Worm (Caenorhabditis elegans) whole organism, L1 larva: Measurements from ENCODE around the gene K11E4.1.

Experiments used
- C04F5.9 ChIP-seq: sonication (generic microtip); optimal IDR thresholded peaks from 2 replicates; lab custom pipeline; 2016; ENCODE audit warnings: missing genetic modification characterization, missing compliant biosample characterization
- C34B4.2 ChIP-seq: sonication (generic microtip); optimal IDR thresholded peaks from 2 replicates; lab custom pipeline; 2017; ENCODE audit warnings: mild to moderate bottlenecking, missing genetic modification characterization, missing compliant biosample characterization
- aha-1 ChIP-seq: fragments of 150-350 bp; optimal IDR thresholded peaks from 2 replicates; lab custom pipeline; 2014; ENCODE audit warnings: missing biosample characterization, missing genetic modification characterization
- blmp-1 ChIP-seq: fragments of 150-350 bp; optimal IDR thresholded peaks from 2 replicates; lab custom pipeline; 2014; ENCODE audit warnings: missing biosample characterization, missing genetic modification characterization
- ceh-63 ChIP-seq: fragments of 200-800 bp; sonication (Bioruptor generic); optimal IDR thresholded peaks from 2 replicates; lab custom pipeline; 2018; ENCODE audit warnings: mild to moderate bottlenecking, missing genetic modification characterization, missing compliant biosample characterization
- ceh-8 ChIP-seq: fragments of 200-800 bp; sonication (Bioruptor generic); optimal IDR thresholded peaks from 2 replicates; lab custom pipeline; 2018; ENCODE audit warnings: mild to moderate bottlenecking, missing genetic modification characterization, moderate library complexity, missing compliant biosample characterization
- ceh-82 ChIP-seq, 3 experiments: fragments of 150-350 bp in 1 of 3; sonication (generic microtip) in 2 of 3; optimal IDR thresholded peaks; 2 replicates each; lab custom pipeline; 2014 to 2017; ENCODE audit warnings: missing biosample characterization in 3 of 3, missing genetic modification characterization in 3 of 3
- dpl-1 ChIP-seq, 3 experiments: fragments of 150-350 bp in 2 of 3; sonication (generic microtip) in 1 of 3; optimal IDR thresholded peaks; 2 replicates each; lab custom pipeline; 2014 to 2017; ENCODE audit warnings: missing biosample characterization in 3 of 3, missing genetic modification characterization in 3 of 3, missing genetic modification reagents in 3 of 3
- efl-1 ChIP-seq, 4 experiments: fragments of 150-350 bp; optimal IDR thresholded peaks in 3 of 4; peaks in 1 of 4; 1 replicate in 1 of 4; 2 replicates in 3 of 4; lab custom pipeline; 2014; ENCODE audit warnings: missing biosample characterization in 2 of 4, missing genetic modification characterization in 2 of 4, missing genetic modification reagents in 2 of 4
- efl-3 ChIP-seq: fragments of 200-800 bp; sonication (Bioruptor generic); optimal IDR thresholded peaks from 2 replicates; lab custom pipeline; 2018; ENCODE audit warnings: mild to moderate bottlenecking, missing genetic modification characterization, missing compliant biosample characterization
- elt-3 ChIP-seq, 6 experiments: fragments of 150-350 bp in 1 of 6; sonication (generic microtip); optimal IDR thresholded peaks; 2 replicates each; lab custom pipeline; 2017 to 2018; ENCODE audit warnings: missing biosample characterization in 6 of 6, missing genetic modification characterization in 6 of 6, inconsistent platforms in 1 of 6
- ets-5 ChIP-seq: fragments of 200-800 bp; sonication (Bioruptor generic); IDR thresholded peaks from 2 replicates; pipeline ENCODE4 v1.3.6; 2022; ENCODE audit warnings: missing genetic modification characterization, missing compliant biosample characterization
- fkh-8 ChIP-seq: sonication (generic microtip); optimal IDR thresholded peaks from 2 replicates; lab custom pipeline; 2016; ENCODE audit warnings: mild to moderate bottlenecking, missing genetic modification characterization, missing compliant biosample characterization
- fos-1 ChIP-seq: fragments of 150-350 bp; optimal IDR thresholded peaks from 2 replicates; lab custom pipeline; 2014; ENCODE audit warnings: missing biosample characterization, missing genetic modification characterization
- hlh-17 ChIP-seq: fragments of 200-800 bp; sonication (Bioruptor generic); optimal IDR thresholded peaks from 2 replicates; lab custom pipeline; 2018; ENCODE audit warnings: missing genetic modification characterization, mild to moderate bottlenecking, missing compliant biosample characterization, moderate library complexity, borderline replicate concordance
- hpl-2 ChIP-seq: fragments of 150-350 bp; optimal IDR thresholded peaks from 2 replicates; lab custom pipeline; 2014; ENCODE audit warnings: missing biosample characterization, missing genetic modification reagents, missing genetic modification characterization
- jun-1 ChIP-seq: fragments of 150-350 bp; optimal IDR thresholded peaks from 2 replicates; lab custom pipeline; 2014; ENCODE audit warnings: missing biosample characterization, missing genetic modification reagents, missing genetic modification characterization
- lin-13 ChIP-seq: fragments of 150-350 bp; optimal IDR thresholded peaks from 2 replicates; lab custom pipeline; 2014; ENCODE audit warnings: missing biosample characterization, missing genetic modification reagents, missing genetic modification characterization
- lin-14 ChIP-seq: fragments of 200-800 bp; sonication (Bioruptor generic); optimal IDR thresholded peaks from 2 replicates; lab custom pipeline; 2018; ENCODE audit warnings: mild to moderate bottlenecking, missing genetic modification characterization, moderate library complexity, missing compliant biosample characterization
- mep-1 ChIP-seq: fragments of 150-350 bp; optimal IDR thresholded peaks from 2 replicates; lab custom pipeline; 2014; ENCODE audit warnings: missing biosample characterization, missing genetic modification characterization
- nhr-11 ChIP-seq: fragments of 150-350 bp; optimal IDR thresholded peaks from 2 replicates; lab custom pipeline; 2014; ENCODE audit warnings: missing biosample characterization, missing genetic modification characterization
- nhr-19 ChIP-seq: fragments of 200-800 bp; sonication (Bioruptor generic); conservative IDR thresholded peaks from 2 replicates; pipeline ENCODE4 v1.3.6; 2022; ENCODE audit warnings: missing genetic modification characterization, missing compliant biosample characterization
- nhr-20 ChIP-seq: sonication (generic microtip); optimal IDR thresholded peaks from 2 replicates; lab custom pipeline; 2016; ENCODE audit warnings: mild to moderate bottlenecking, missing genetic modification characterization, missing compliant biosample characterization
- nhr-237 ChIP-seq: fragments of 150-350 bp; optimal IDR thresholded peaks from 2 replicates; lab custom pipeline; 2014; ENCODE audit warnings: missing biosample characterization, missing genetic modification characterization
- nhr-47 ChIP-seq: sonication (generic microtip); optimal IDR thresholded peaks from 2 replicates; lab custom pipeline; 2016; ENCODE audit warnings: mild to moderate bottlenecking, missing genetic modification characterization, moderate library complexity, missing compliant biosample characterization
- nhr-77 ChIP-seq: fragments of 150-350 bp; optimal IDR thresholded peaks from 2 replicates; lab custom pipeline; 2014; ENCODE audit warnings: missing biosample characterization, missing genetic modification characterization
- nhr-85 ChIP-seq: sonication (generic microtip); peaks from one replicate; lab custom pipeline; 2016; ENCODE audit warnings: missing genetic modification characterization, inconsistent platforms, missing compliant biosample characterization
- nhr-90 ChIP-seq: sonication (generic microtip); optimal IDR thresholded peaks from 2 replicates; lab custom pipeline; 2016; ENCODE audit warnings: mild to moderate bottlenecking, missing genetic modification characterization, missing compliant biosample characterization; ENCODE audit not compliant: poor library complexity
- pag-3 ChIP-seq: sonication (generic microtip); optimal IDR thresholded peaks from 2 replicates; lab custom pipeline; 2017; ENCODE audit warnings: missing genetic modification characterization, mild to moderate bottlenecking, missing compliant biosample characterization, antibody characterized with exemption, borderline replicate concordance; ENCODE audit not compliant: insufficient read depth
- pax-3 ChIP-seq: fragments of 200-800 bp; sonication (Bioruptor generic); optimal IDR thresholded peaks from 2 replicates; lab custom pipeline; 2018; ENCODE audit warnings: mild to moderate bottlenecking, missing genetic modification characterization, moderate library complexity, missing compliant biosample characterization
- rnt-1 ChIP-seq: sonication (generic microtip); optimal IDR thresholded peaks from 2 replicates; lab custom pipeline; 2016; ENCODE audit warnings: mild to moderate bottlenecking, missing genetic modification characterization, moderate library complexity, missing compliant biosample characterization
- skn-1 ChIP-seq: fragments of 150-350 bp; optimal IDR thresholded peaks from 2 replicates; lab custom pipeline; 2014; ENCODE audit warnings: missing biosample characterization, missing genetic modification characterization
- snu-23 ChIP-seq: sonication (generic microtip); optimal IDR thresholded peaks from 2 replicates; lab custom pipeline; 2016; ENCODE audit warnings: missing genetic modification characterization, missing compliant biosample characterization
- sox-4 ChIP-seq: sonication (generic microtip); optimal IDR thresholded peaks from 2 replicates; lab custom pipeline; 2016; ENCODE audit warnings: missing genetic modification characterization, missing compliant biosample characterization
- swsn-7 ChIP-seq: sonication (generic microtip); optimal IDR thresholded peaks from 2 replicates; lab custom pipeline; 2016; ENCODE audit warnings: missing genetic modification characterization, missing compliant biosample characterization
- tbx-2 ChIP-seq: sonication (generic microtip); optimal IDR thresholded peaks from 2 replicates; lab custom pipeline; 2016; ENCODE audit warnings: missing genetic modification characterization, missing compliant biosample characterization
- unc-86 ChIP-seq: sonication (generic microtip); optimal IDR thresholded peaks from 2 replicates; lab custom pipeline; 2016; ENCODE audit warnings: missing genetic modification characterization, missing compliant biosample characterization
- unc-98 ChIP-seq: fragments of 200-800 bp; sonication (Bioruptor generic); IDR thresholded peaks from 2 replicates; pipeline ENCODE4 v1.3.6; 2022; ENCODE audit warnings: missing genetic modification characterization, missing compliant biosample characterization
- vab-15 ChIP-seq: sonication (generic microtip); optimal IDR thresholded peaks from 2 replicates; lab custom pipeline; 2017; ENCODE audit warnings: missing genotype, mild to moderate bottlenecking, missing genetic modification characterization, missing compliant biosample characterization
- xbp-1 ChIP-seq: sonication (generic microtip); optimal IDR thresholded peaks from 2 replicates; lab custom pipeline; 2016; ENCODE audit warnings: missing genetic modification characterization, missing compliant biosample characterization
- zag-1 ChIP-seq: fragments of 150-350 bp; optimal IDR thresholded peaks from 2 replicates; lab custom pipeline; 2014; ENCODE audit warnings: missing biosample characterization, missing genetic modification characterization
- zip-4 ChIP-seq: fragments of 200-800 bp; sonication (Bioruptor generic); optimal IDR thresholded peaks from 2 replicates; lab custom pipeline; 2018; ENCODE audit warnings: mild to moderate bottlenecking, missing genetic modification characterization, moderate library complexity, missing compliant biosample characterization
- ztf-4 ChIP-seq: fragments of 150-350 bp; optimal IDR thresholded peaks from 2 replicates; lab custom pipeline; 2014; ENCODE audit warnings: missing biosample characterization, missing genetic modification characterization

The K11E4.1 gene

DNA sequence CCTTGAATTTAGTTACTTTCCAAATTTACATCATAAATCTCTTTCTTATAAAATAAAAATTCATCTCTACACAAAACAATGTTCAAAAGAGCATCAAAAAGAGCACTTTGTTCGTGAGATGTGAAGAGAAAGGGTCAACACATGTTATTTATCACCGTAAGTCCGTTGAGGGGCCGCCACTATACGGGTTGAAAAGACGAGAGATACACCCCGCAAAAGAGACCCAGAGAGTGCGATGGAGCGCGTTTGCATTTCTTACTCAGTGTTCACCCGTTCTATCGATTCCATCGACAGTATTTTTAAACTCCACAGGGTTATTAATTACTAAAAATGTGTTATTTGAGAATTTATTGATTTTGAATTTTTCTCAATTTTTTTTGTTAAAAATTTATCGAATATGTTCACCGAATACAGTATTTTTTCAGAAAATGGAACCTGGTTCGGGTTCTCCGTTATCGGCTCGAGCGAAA is 13.0 kb downstream of the K11E4.1 start, which contains the start of gene pix-1 (continued):
- TF ChIP-seq swsn-7 (peak; percentile 69), ztf-4 (tag; lab: Kevin White, UChicago) (no peak), aha-1 (no peak)

DNA sequence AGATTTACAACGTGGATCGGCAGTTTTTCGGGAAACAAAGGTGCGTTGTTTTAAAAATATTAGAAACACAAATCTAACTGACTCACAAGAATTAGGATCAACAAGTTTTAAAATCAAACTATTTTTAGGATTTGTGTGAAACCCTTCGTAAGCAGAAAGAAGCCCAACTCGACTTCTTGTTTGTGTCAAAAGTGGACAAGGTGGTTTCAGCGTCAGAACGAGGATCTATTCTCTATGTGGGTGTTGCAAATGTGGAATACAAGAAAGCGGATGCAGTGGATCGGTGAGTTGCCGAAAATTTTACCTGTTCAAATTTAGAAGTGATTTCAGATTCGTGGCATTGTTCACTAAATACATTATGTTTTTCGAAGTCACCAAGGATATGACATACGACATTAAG is 15.0 kb downstream of the K11E4.1 start:
- TF ChIP-seq unc-86 (tag; lab: Kevin White, UChicago) (no peak), sox-4 (no peak), skn-1 (tag; lab: Kevin White, UChicago) (no peak), zip-4 (no peak), pax-3 (no peak), blmp-1 (tag; lab: Kevin White, UChicago) (no peak), xbp-1 (tag; lab: Kevin White, UChicago) (no peak), ceh-82 (tag; optimal IDR thresholded peaks at IDR 0.05; lab: Kevin White, UChicago) (no peak), hpl-2 (GFP tag; lab: Kevin White, UChicago) (no peak), fos-1 (no peak), ztf-4 (tag; lab: Kevin White, UChicago) (no peak), nhr-19 (GFP tag; lab: Robert Waterston, UW) (no peak), nhr-85 (tag; lab: Kevin White, UChicago) (no peak), lin-14 (GFP tag; lab: Kevin White, UChicago) (no peak), nhr-47 (tag; lab: Kevin White, UChicago) (no peak), C34B4.2 (tag; lab: Kevin White, UChicago) (no peak), lin-13 (GFP tag; lab: Kevin White, UChicago) (no peak), zag-1 (tag; lab: Kevin White, UChicago) (no peak), jun-1 (tag; lab: Kevin White, UChicago) (no peak), vab-15 (tag; lab: Kevin White, UChicago) (no peak)

DNA sequence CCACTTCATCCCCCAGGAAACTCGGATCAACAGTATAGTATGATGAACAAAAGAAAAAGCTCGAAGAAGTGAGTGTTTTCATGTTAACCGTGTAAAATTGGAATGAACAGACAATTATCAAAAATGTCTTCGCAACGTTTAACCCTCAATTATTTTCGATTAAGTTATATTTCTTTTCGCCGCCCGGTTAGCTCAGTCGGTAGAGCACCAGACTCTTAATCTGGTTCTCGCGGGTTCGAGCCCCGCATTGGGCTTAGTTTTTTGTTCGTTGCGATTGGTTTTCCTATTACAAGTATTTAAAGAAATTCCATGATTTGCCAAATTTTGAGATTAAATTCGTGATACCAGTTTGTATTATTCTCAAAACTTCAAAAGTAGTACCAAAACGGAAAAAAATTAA is 15.8 kb downstream of the K11E4.1 start:
- TF ChIP-seq xbp-1 (tag; lab: Kevin White, UChicago) (no peak), tbx-2 (tag; lab: Kevin White, UChicago) (no peak), nhr-77 (no peak), ets-5 (no peak), efl-1 (optimal IDR thresholded peaks at IDR 0.05; lab: Kevin White, UChicago) (no peak), efl-1 (GFP tag; optimal IDR thresholded peaks at IDR 0.05 in 1 of 2; lab: Kevin White, UChicago) (peak in 1 of 2 experiments; percentile 23), nhr-20 (tag; lab: Kevin White, UChicago) (no peak)

DNA sequence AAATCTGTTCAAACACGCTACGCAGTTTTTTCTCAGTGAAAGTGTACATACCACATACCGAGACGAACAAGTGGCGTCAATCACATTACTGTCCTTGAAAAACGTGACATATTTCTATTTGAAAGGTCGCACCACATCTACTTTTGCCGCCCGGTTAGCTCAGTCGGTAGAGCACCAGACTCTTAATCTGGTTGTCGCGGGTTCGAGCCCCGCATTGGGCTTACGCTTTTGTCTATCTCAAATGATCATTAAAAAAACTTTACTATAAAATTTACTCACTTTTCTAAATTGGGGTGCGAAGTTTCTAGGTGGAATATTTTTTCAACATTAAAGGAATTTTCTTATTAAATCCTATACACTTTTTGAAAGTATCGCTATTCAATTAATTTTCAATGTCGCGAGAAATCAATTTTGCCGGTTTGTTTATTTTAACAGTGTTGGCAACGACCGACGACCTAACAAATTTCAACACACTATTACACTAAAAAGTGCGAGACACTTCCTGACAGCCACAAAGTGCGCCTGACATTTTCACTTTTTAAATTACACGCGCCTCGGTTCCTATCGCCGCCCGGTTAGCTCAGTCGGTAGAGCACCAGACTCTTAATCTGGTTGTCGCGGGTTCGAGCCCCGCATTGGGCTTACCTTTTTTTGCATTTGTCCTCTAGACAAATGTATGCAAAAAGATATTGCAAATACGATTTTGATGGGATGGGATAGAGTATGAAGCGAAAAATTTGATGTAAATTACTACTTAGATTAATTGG is 16.4 kb downstream of the K11E4.1 start:
- TF ChIP-seq skn-1 (tag; lab: Kevin White, UChicago), result peak; percentile 16
- no peak for TF ChIP-seq hlh-17 (GFP tag; lab: Kevin White, UChicago)
- peak in 1 of 3 experiments; percentile 2 for TF ChIP-seq dpl-1 (GFP tag; optimal IDR thresholded peaks at IDR 0.05; lab: Kevin White, UChicago)
- no peak for TF ChIP-seq efl-3 (GFP tag; lab: Kevin White, UChicago)
- TF ChIP-seq ceh-63 (GFP tag; lab: Kevin White, UChicago), result no peak
- peak; percentile 52 for TF ChIP-seq blmp-1 (tag; lab: Kevin White, UChicago)
- no peak for TF ChIP-seq aha-1
- TF ChIP-seq snu-23, result peak; percentile 46
- peak; percentile 47 for TF ChIP-seq fkh-8
- no peak for TF ChIP-seq pag-3
- TF ChIP-seq unc-86 (tag; lab: Kevin White, UChicago), result peak; percentile 13
- peak; percentile 53 for TF ChIP-seq lin-14 (GFP tag; lab: Kevin White, UChicago)
- TF ChIP-seq nhr-85 (tag; lab: Kevin White, UChicago), result peak; percentile 88
- peak in 2 of 6 experiments; percentile 35 to 36 for TF ChIP-seq elt-3 (tag; optimal IDR thresholded peaks at IDR 0.05; lab: Kevin White, UChicago)
- peak; percentile 29 for TF ChIP-seq nhr-90 (tag; lab: Kevin White, UChicago)
- TF ChIP-seq ceh-8, result no peak
- no peak for TF ChIP-seq lin-13 (GFP tag; lab: Kevin White, UChicago)
- peak; percentile 16 for TF ChIP-seq mep-1 (tag; lab: Kevin White, UChicago)
- TF ChIP-seq unc-98 (GFP tag; lab: Robert Waterston, UW), result no peak
- no peak for TF ChIP-seq nhr-11 (tag; lab: Kevin White, UChicago)
- TF ChIP-seq zag-1 (tag; lab: Kevin White, UChicago), result no peak
- TF ChIP-seq tbx-2 (tag; lab: Kevin White, UChicago), result peak; percentile 8
- no peak for TF ChIP-seq nhr-237 (tag; lab: Kevin White, UChicago)
- no peak for TF ChIP-seq pax-3
- TF ChIP-seq C04F5.9 (tag; lab: Kevin White, UChicago), result no peak
- peak; percentile 70 for TF ChIP-seq rnt-1 (tag; lab: Kevin White, UChicago)
- peak; percentile 58 for TF ChIP-seq nhr-19 (GFP tag; lab: Robert Waterston, UW)
